Worm (Caenorhabditis elegans) whole organism, early embryonic: ENCODE data around the gene Y43F8A.1.

Experiments used
- ama-1 ChIP-seq: fragments of 150-350 bp; optimal IDR thresholded peaks from 2 replicates; lab custom pipeline; 2014
- flt-1 ChIP-seq: fragments of 200-800 bp; sonication (Bioruptor generic); IDR thresholded peaks from 2 replicates; pipeline ENCODE4 v1.3.6; 2022; ENCODE audit warnings: missing genetic modification characterization, missing compliant biosample characterization
- hmbx-1 ChIP-seq: sonication (generic microtip); optimal IDR thresholded peaks from 2 replicates; lab custom pipeline; 2016; ENCODE audit warnings: mild to moderate bottlenecking, missing genetic modification characterization, missing compliant biosample characterization
- tbx-11 ChIP-seq: fragments of 200-800 bp; sonication (Bioruptor generic); IDR thresholded peaks from 2 replicates; pipeline ENCODE4 v1.3.6; 2022; ENCODE audit warnings: missing genetic modification characterization, missing compliant biosample characterization

DNA sequence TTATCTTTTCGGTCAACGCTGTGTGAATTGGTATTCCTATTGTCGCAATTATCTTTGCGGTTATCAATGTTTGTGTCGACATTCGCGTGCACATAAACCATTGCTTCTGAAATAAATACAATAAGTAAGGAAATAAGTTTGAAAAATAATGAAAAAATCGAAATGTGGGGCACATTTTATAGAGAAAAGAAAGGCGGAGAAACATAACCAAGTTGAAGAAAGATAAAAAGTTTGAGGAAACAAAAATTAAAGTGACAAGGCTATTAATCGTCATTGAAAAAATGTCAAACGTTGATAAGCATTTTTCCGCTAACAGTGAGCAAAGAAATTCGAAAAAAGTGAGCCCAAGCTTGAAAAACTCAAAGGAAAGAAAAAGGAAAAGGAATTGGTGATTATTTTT is 47.9 kb upstream of the Y43F8A.1 start, which contains the start of gene C43D7.4:
- no peak for TF ChIP-seq flt-1 (GFP tag; lab: Robert Waterston, UW)
- no peak for TF ChIP-seq tbx-11
- TF ChIP-seq hmbx-1 (tag; lab: Kevin White, UChicago): no peak
- TF ChIP-seq ama-1 (lab: Kevin White, UChicago): no peak
